Worm (Caenorhabditis elegans): ENCODE measurements around the gene C08E8.10.

- TF ChIP-seq unc-55 (GFP tag; optimal IDR thresholded peaks at IDR 0.05) (no peak), lin-39 (tag; optimal IDR thresholded peaks at IDR 0.05) (no peak), ama-1 (optimal IDR thresholded peaks at IDR 0.05) (no peak), ceh-16 (tag; optimal IDR thresholded peaks at IDR 0.05) (no peak)
Measured at ce11 chrV:18344194-18344593, 4.5 kb upstream of the C08E8.10 start.

Measured in whole organism, L2 larva.